Worm (Caenorhabditis elegans): Measurements from ENCODE around the gene W03G11.4.
A peak's percentile ranks its signal among the peaks of the same experiment; 100 is the strongest.

The W03G11.4 gene

ce11 chrX:12106004-12106403 lies 13.1 kb upstream of the W03G11.4 start:
- TF ChIP-seq hlh-6 (tag; optimal IDR thresholded peaks at IDR 0.05) (peak; percentile 98), ceh-6 (GFP tag; optimal IDR thresholded peaks at IDR 0.05) (peak; percentile 97), eyg-1 (tag; optimal IDR thresholded peaks at IDR 0.05) (peak; percentile 95), elt-2 (tag; optimal IDR thresholded peaks at IDR 0.05) (peak; percentile 98), ceh-2 (tag; optimal IDR thresholded peaks at IDR 0.05) (peak; percentile 94), ceh-14 (tag; optimal IDR thresholded peaks at IDR 0.05) (peak; percentile 98), npax-4 (tag; optimal IDR thresholded peaks at IDR 0.05) (peak; percentile 93), hlh-15 (tag; optimal IDR thresholded peaks at IDR 0.05) (peak; percentile 96), ref-2 (tag; optimal IDR thresholded peaks at IDR 0.05) (no peak), ceh-18 (tag; optimal IDR thresholded peaks at IDR 0.05) (peak; percentile 92), ahr-1 (tag; optimal IDR thresholded peaks at IDR 0.05) (peak; percentile 90), sox-4 (tag; optimal IDR thresholded peaks at IDR 0.05) (peak; percentile 95), pag-3 (tag; optimal IDR thresholded peaks at IDR 0.05; ENCODE audit: borderline replicate concordance) (peak; percentile 87), lin-11 (tag; optimal IDR thresholded peaks at IDR 0.05) (peak; percentile 94), tbx-7 (tag; optimal IDR thresholded peaks at IDR 0.05) (peak; percentile 71), ceh-30 (tag; optimal IDR thresholded peaks at IDR 0.05) (peak; percentile 86), ceh-45 (GFP tag; IDR thresholded peaks at IDR 0.05) (no peak; the same call in 1 of the 2 replicates), sdc-2 (tag; optimal IDR thresholded peaks at IDR 0.05) (peak; percentile 94), unc-86 (tag; optimal IDR thresholded peaks at IDR 0.05) (peak; percentile 96), ceh-22 (tag; optimal IDR thresholded peaks at IDR 0.05) (no peak), unc-3 (GFP tag; conservative IDR thresholded peaks at IDR 0.05) (peak; percentile 98), unc-3 (tag; optimal IDR thresholded peaks at IDR 0.05) (peak; percentile 89), ets-4 (tag; optimal IDR thresholded peaks at IDR 0.05) (peak; percentile 79), K09A11.1 (tag; optimal IDR thresholded peaks at IDR 0.05; ENCODE audit: insufficient read depth) (peak; percentile 84), pha-2 (tag; optimal IDR thresholded peaks at IDR 0.05) (peak; percentile 95), F13H6.1 (tag; optimal IDR thresholded peaks at IDR 0.05) (peak; percentile 94), ceh-31 (tag; optimal IDR thresholded peaks at IDR 0.05) (peak; percentile 88), dmd-4 (tag; optimal IDR thresholded peaks at IDR 0.05; ENCODE audit: borderline replicate concordance) (peak; percentile 96), ttx-3 (tag; optimal IDR thresholded peaks at IDR 0.05) (peak; percentile 97), pat-9 (tag; optimal IDR thresholded peaks at IDR 0.05) (peak; percentile 96), ztf-16 (tag; optimal IDR thresholded peaks at IDR 0.05) (peak; percentile 97), T23F11.4 (GFP tag; optimal IDR thresholded peaks at IDR 0.05) (peak; percentile 94), hlh-8 (tag; optimal IDR thresholded peaks at IDR 0.05) (peak; percentile 95), gmeb-2 (tag; optimal IDR thresholded peaks at IDR 0.05) (peak; percentile 95), fkh-6 (tag; optimal IDR thresholded peaks at IDR 0.05) (peak; percentile 96), nhr-232 (tag; optimal IDR thresholded peaks at IDR 0.05) (peak; percentile 93), dve-1 (tag; optimal IDR thresholded peaks at IDR 0.05) (peak; percentile 96), nfya-1 (tag; optimal IDR thresholded peaks at IDR 0.05) (peak; percentile 83), nhr-11 (tag; optimal IDR thresholded peaks at IDR 0.05) (no peak), elt-4 (tag; optimal IDR thresholded peaks at IDR 0.05) (peak; percentile 77), pax-1 (tag; optimal IDR thresholded peaks at IDR 0.05) (no peak), ceh-48 (tag; optimal IDR thresholded peaks at IDR 0.05) (peak; percentile 89), mec-3 (tag; optimal IDR thresholded peaks at IDR 0.05; ENCODE audit: borderline replicate concordance) (peak; percentile 76), syd-9 (tag; optimal IDR thresholded peaks at IDR 0.05) (peak; percentile 94), ceh-19 (GFP tag; optimal IDR thresholded peaks at IDR 0.05) (peak; percentile 97), K02D7.2 (tag; optimal IDR thresholded peaks at IDR 0.05) (peak; percentile 92), fkh-10 (GFP tag; optimal IDR thresholded peaks at IDR 0.05) (peak; percentile 75), ceh-34 (tag; optimal IDR thresholded peaks at IDR 0.05) (peak; percentile 96), unc-55 (GFP tag; optimal IDR thresholded peaks at IDR 0.05) (no peak), madf-2 (tag; optimal IDR thresholded peaks at IDR 0.05) (peak; percentile 93), sox-2 (GFP tag; IDR thresholded peaks at IDR 0.05) (peak; percentile 95), unc-42 (tag; optimal IDR thresholded peaks at IDR 0.05) (peak; percentile 96), hlh-13 (GFP tag; optimal IDR thresholded peaks at IDR 0.05) (peak; percentile 93)

Data from whole organism, late embryonic.